Fruit fly (Drosophila melanogaster): ENCODE data around the gene sl.
A peak's percentile ranks its signal among the peaks of the same experiment; 100 is the strongest.

sl gene

dm6 chrX:16332615-16333288 is 17.4 kb upstream of the sl start (continued):
- TF ChIP-seq scrt (GFP tag; optimal IDR thresholded peaks at IDR 0.05) (peak; percentile 95), CG31441 (GFP tag; IDR thresholded peaks at IDR 0.05) (peak; percentile 97), tup (GFP tag; optimal IDR thresholded peaks at IDR 0.05) (peak; percentile 84), CG12391 (tag; optimal IDR thresholded peaks at IDR 0.05) (peak; percentile 97), Dad (GFP tag; optimal IDR thresholded peaks at IDR 0.05) (peak; percentile 94), toy (GFP tag; IDR thresholded peaks at IDR 0.05) (peak; percentile 80), Fer3 (tag; optimal IDR thresholded peaks at IDR 0.05) (peak; percentile 96), Xrp1 (GFP tag; IDR thresholded peaks at IDR 0.05) (peak; percentile 94), CG4707 (GFP tag; optimal IDR thresholded peaks at IDR 0.05) (peak; percentile 88), CG12104 (GFP tag; optimal IDR thresholded peaks at IDR 0.05) (peak; percentile 94), CG15269 (tag; optimal IDR thresholded peaks at IDR 0.05) (peak; percentile 97), CG17912 (GFP tag; optimal IDR thresholded peaks at IDR 0.05) (peak; percentile 91), ssp (GFP tag; IDR thresholded peaks at IDR 0.05) (peak; percentile 80), Eip74EF (GFP tag; optimal IDR thresholded peaks at IDR 0.05) (peak in 1 of 2 experiments; percentile 98), slbo (GFP tag; IDR thresholded peaks at IDR 0.05) (peak; percentile 90), CG8388 (GFP tag; optimal IDR thresholded peaks at IDR 0.05) (peak; percentile 96), CG8924 (tag; optimal IDR thresholded peaks at IDR 0.05) (peak; percentile 98), tin (GFP tag; optimal IDR thresholded peaks at IDR 0.05) (peak; percentile 93), jumu (GFP tag; optimal IDR thresholded peaks at IDR 0.05) (peak; percentile 95), C15 (GFP tag; IDR thresholded peaks at IDR 0.05) (peak; percentile 67; the same call in 1 of the 3 replicates), CG3726 (GFP tag; IDR thresholded peaks at IDR 0.05) (no peak; the same call in 2 of the 3 replicates), br (optimal IDR thresholded peaks at IDR 0.05) (no peak), CG11456 (GFP tag; IDR thresholded peaks at IDR 0.05) (peak; percentile 87), CG8765 (GFP tag; IDR thresholded peaks at IDR 0.05) (peak; percentile 85), CG18619 (GFP tag; optimal IDR thresholded peaks at IDR 0.05) (peak; percentile 97), GATAe (GFP tag; conservative IDR thresholded peaks at IDR 0.05) (peak; percentile 60), hth (optimal IDR thresholded peaks at IDR 0.05) (no peak), tap (tag; optimal IDR thresholded peaks at IDR 0.05) (peak; percentile 94), Aef1 (GFP tag; IDR thresholded peaks at IDR 0.05) (peak; percentile 91), gem (tag; optimal IDR thresholded peaks at IDR 0.05) (peak; percentile 98), ttk (GFP tag; IDR thresholded peaks at IDR 0.05) (peak; percentile 90), CG14965 (GFP tag; optimal IDR thresholded peaks at IDR 0.05; ENCODE audit: borderline replicate concordance) (peak; percentile 71), CG2120 (GFP tag; optimal IDR thresholded peaks at IDR 0.05) (peak; percentile 97), nau (GFP tag; optimal IDR thresholded peaks at IDR 0.05) (peak; percentile 95), al (GFP tag; IDR thresholded peaks at IDR 0.05) (peak; percentile 90), sqz (GFP tag; optimal IDR thresholded peaks at IDR 0.05) (peak; percentile 95), ftz-f1 (GFP tag; optimal IDR thresholded peaks at IDR 0.05) (no peak), H15 (GFP tag; IDR thresholded peaks at IDR 0.05) (peak; percentile 86), CG7372 (GFP tag; IDR thresholded peaks at IDR 0.05) (peak; percentile 93), CoRest (tag; optimal IDR thresholded peaks at IDR 0.05) (peak; percentile 99), CG10147 (GFP tag; optimal IDR thresholded peaks at IDR 0.05) (peak; percentile 98), Ptx1 (GFP tag; IDR thresholded peaks at IDR 0.05) (peak; percentile 93), CG9609 (GFP tag; optimal IDR thresholded peaks at IDR 0.05) (peak; percentile 93), NFAT (GFP tag; IDR thresholded peaks at IDR 0.05) (peak; percentile 78), CG17802 (tag; optimal IDR thresholded peaks at IDR 0.05) (peak; percentile 81), CG12659 (GFP tag; optimal IDR thresholded peaks at IDR 0.05) (peak; percentile 98), unpg (GFP tag; optimal IDR thresholded peaks at IDR 0.05) (peak; percentile 95), CG14050 (GFP tag; IDR thresholded peaks at IDR 0.05) (peak; percentile 89), abd-A (tag; optimal IDR thresholded peaks at IDR 0.05) (peak; percentile 93), BtbVII (GFP tag; optimal IDR thresholded peaks at IDR 0.05) (peak; percentile 96)

All from whole organism, embryonic.